Worm (Caenorhabditis elegans) whole organism, early embryonic: ENCODE data around the gene rbmx-2.

Experiments used
- B0310.2 ChIP-seq: sonication (generic microtip); optimal IDR thresholded peaks from 2 replicates; lab custom pipeline; 2016; ENCODE audit warnings: mild to moderate bottlenecking, missing genetic modification characterization, missing compliant biosample characterization
- F13C5.2 ChIP-seq: sonication (generic microtip); optimal IDR thresholded peaks from 2 replicates; lab custom pipeline; 2017; ENCODE audit warnings: mild to moderate bottlenecking, missing genetic modification characterization, inconsistent platforms, missing compliant biosample characterization
- aly-1 ChIP-seq: sonication (generic microtip); optimal IDR thresholded peaks from 2 replicates; lab custom pipeline; 2016; ENCODE audit warnings: missing genetic modification characterization, missing compliant biosample characterization
- ama-1 ChIP-seq: fragments of 150-350 bp; optimal IDR thresholded peaks from 2 replicates; lab custom pipeline; 2014
- ceh-13 ChIP-seq: fragments of 200-800 bp; sonication (Bioruptor generic); optimal IDR thresholded peaks from 2 replicates; lab custom pipeline; 2018; ENCODE audit warnings: mild to moderate bottlenecking, missing genetic modification characterization, missing compliant biosample characterization
- ceh-36 ChIP-seq: sonication (generic microtip); optimal IDR thresholded peaks from 2 replicates; lab custom pipeline; 2016; ENCODE audit warnings: missing genetic modification characterization, inconsistent platforms, missing compliant biosample characterization
- ets-7 ChIP-seq: sonication (generic microtip); optimal IDR thresholded peaks from 2 replicates; lab custom pipeline; 2016; ENCODE audit warnings: missing genotype, missing genetic modification characterization, missing compliant biosample characterization
- flt-1 ChIP-seq: fragments of 200-800 bp; sonication (Bioruptor generic); IDR thresholded peaks from 2 replicates; pipeline ENCODE4 v1.3.6; 2022; ENCODE audit warnings: missing genetic modification characterization, missing compliant biosample characterization
- hmbx-1 ChIP-seq: sonication (generic microtip); optimal IDR thresholded peaks from 2 replicates; lab custom pipeline; 2016; ENCODE audit warnings: mild to moderate bottlenecking, missing genetic modification characterization, missing compliant biosample characterization
- hmg-4 ChIP-seq: fragments of 200-800 bp; sonication (Bioruptor generic); optimal IDR thresholded peaks from 2 replicates; lab custom pipeline; 2018; ENCODE audit warnings: mild to moderate bottlenecking, missing genetic modification characterization, missing compliant biosample characterization
- hnd-1 ChIP-seq: sonication (generic microtip); optimal IDR thresholded peaks from 2 replicates; lab custom pipeline; 2016; ENCODE audit warnings: missing genetic modification characterization, missing compliant biosample characterization
- pes-1 ChIP-seq: fragments of 200-800 bp; sonication (Bioruptor generic); IDR thresholded peaks from 2 replicates; pipeline ENCODE4 v1.3.6; 2022; ENCODE audit warnings: missing genetic modification reagents, missing genetic modification characterization, missing compliant biosample characterization
- scrt-1 ChIP-seq: fragments of 200-800 bp; sonication (Bioruptor generic); IDR thresholded peaks from 2 replicates; pipeline ENCODE4 v1.3.6; 2022; ENCODE audit warnings: missing genetic modification characterization, missing compliant biosample characterization
- sea-1 ChIP-seq: fragments of 200-800 bp; sonication (Bioruptor generic); conservative IDR thresholded peaks from 2 replicates; pipeline ENCODE4 v1.3.6; 2022; ENCODE audit warnings: missing genetic modification characterization, missing compliant biosample characterization
- tbx-11 ChIP-seq: fragments of 200-800 bp; sonication (Bioruptor generic); IDR thresholded peaks from 2 replicates; pipeline ENCODE4 v1.3.6; 2022; ENCODE audit warnings: missing genetic modification characterization, missing compliant biosample characterization
- tbx-37 ChIP-seq: fragments of 200-800 bp; sonication (Bioruptor generic); conservative IDR thresholded peaks from 2 replicates; pipeline ENCODE4 v1.3.6; 2022; ENCODE audit warnings: missing genetic modification reagents, missing genetic modification characterization, missing compliant biosample characterization
- tra-4 ChIP-seq: sonication (generic microtip); optimal IDR thresholded peaks from 2 replicates; lab custom pipeline; 2017; ENCODE audit warnings: missing genetic modification characterization, missing compliant biosample characterization

The rbmx-2 gene

DNA sequence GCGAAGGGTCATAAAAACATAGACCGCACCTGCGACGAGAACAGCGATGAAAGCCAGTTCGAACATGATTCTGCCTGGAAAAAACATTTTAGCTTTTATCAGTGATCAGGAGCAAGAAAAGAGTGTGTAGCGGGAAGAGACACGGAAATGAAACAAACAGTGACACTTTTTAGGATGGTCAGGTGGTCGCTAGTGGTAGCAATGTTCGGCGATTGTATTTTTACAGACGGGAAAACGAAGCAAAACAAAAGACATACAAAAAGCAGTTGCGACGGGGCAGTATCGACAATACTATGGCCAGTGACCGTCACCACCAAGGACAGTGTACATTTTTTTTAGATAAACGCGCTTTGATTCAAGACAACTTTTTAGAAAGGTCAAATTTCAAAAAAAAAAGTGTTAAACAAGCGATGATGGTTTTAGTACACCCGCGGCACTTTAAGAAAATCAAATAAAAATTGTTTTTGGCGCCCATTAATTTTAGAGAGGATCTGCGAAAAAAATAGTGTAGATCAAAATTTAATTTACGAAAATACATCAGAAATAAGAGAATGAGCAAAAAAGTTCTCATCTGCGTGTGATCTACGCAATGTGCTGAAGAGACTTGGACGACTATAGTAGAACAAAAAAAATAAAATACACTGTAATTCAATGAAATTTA is 38.8 kb upstream of the rbmx-2 start, which contains the start of gene T24H7.9:
T24H7.9 (minus strand) TSS at position 74 of the 661 bp plus-strand sequence.
- TF ChIP-seq sea-1 (GFP tag; lab: Robert Waterston, UW): no peak

DNA sequence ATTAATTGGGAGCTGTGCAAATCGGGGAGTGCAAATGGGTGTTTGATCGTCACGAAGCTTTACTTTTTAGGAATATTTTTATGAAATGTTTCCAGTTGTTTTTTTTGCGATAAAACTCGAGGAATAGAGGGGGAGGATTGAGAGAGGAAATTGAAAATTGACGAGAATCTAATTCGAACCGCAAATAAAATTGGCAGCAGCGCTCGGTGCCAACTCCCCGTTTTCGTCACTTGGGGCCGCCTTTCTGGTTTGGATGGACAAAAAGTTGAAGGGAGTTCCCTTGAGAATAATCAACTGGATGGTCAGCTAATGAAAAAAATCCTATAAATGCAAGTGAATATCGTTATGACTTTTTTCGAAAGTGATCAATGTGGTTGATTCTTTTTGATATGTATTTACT is 33.4 kb upstream of the rbmx-2 start:
- TF ChIP-seq sea-1 (GFP tag; lab: Robert Waterston, UW): no peak
- TF ChIP-seq hmg-4: no peak
- no peak for TF ChIP-seq ceh-13

ce11 chrII:6226995-6227394 is 30.2 kb upstream of the rbmx-2 start, which contains the start of gene srsy-2:
TSS of gene srsy-2 (minus strand) at chrII:6227095.
- TF ChIP-seq hmbx-1 (no peak), scrt-1 (GFP tag; lab: Robert Waterston, UW) (no peak), ceh-36 (tag; lab: Kevin White, UChicago) (no peak), aly-1 (tag; lab: Kevin White, UChicago) (no peak), ets-7 (no peak), F13C5.2 (tag; lab: Kevin White, UChicago) (no peak), flt-1 (GFP tag; lab: Robert Waterston, UW) (no peak), hnd-1 (tag; lab: Kevin White, UChicago) (no peak), tbx-37 (GFP tag; lab: Robert Waterston, UW) (no peak), B0310.2 (tag; lab: Kevin White, UChicago) (no peak), ama-1 (lab: Kevin White, UChicago) (no peak), hmg-4 (no peak), tbx-11 (GFP tag; lab: Robert Waterston, UW) (no peak), tra-4 (no peak), ceh-13 (no peak), sea-1 (GFP tag; lab: Robert Waterston, UW) (no peak), pes-1 (no peak)

ce11 chrII:6223755-6224154 is 27.0 kb upstream of the rbmx-2 start:
- TF ChIP-seq aly-1 (tag; lab: Kevin White, UChicago) (no peak), ceh-13 (no peak), hmg-4 (no peak), scrt-1 (GFP tag; lab: Robert Waterston, UW) (no peak), hnd-1 (tag; lab: Kevin White, UChicago) (no peak), hmbx-1 (no peak)

- no peak for TF ChIP-seq scrt-1 (GFP tag; lab: Robert Waterston, UW)
Measured at ce11 chrII:6222558-6222957, 25.8 kb upstream of the rbmx-2 start, which contains the start of gene C30B5.6. TSS of gene C30B5.6 (minus strand) at chrII:6222658.

DNA sequence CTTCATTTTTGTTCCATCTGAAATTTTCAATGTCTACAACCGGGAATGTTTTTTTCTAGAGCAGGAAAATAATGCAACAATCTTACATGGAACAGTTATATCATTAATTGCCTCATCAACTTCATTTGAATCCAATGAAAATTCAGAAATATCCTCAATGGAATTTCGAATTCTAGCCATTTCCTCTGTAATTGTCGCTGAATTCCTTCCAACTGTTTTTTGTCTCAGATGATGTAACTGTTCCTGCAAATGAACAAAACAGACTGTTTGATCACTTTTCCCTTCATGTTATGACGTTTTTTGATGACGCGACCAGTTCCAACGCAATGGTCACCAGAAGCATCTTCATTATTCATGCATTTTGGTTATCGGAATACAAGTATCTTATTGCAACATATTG is 24.7 kb upstream of the rbmx-2 start:
- TF ChIP-seq aly-1 (tag; lab: Kevin White, UChicago) (no peak), sea-1 (GFP tag; lab: Robert Waterston, UW) (no peak), hnd-1 (tag; lab: Kevin White, UChicago) (no peak), pes-1 (no peak), tbx-11 (GFP tag; lab: Robert Waterston, UW) (no peak), ceh-13 (no peak), hmbx-1 (no peak), ets-7 (no peak), scrt-1 (GFP tag; lab: Robert Waterston, UW) (no peak), flt-1 (GFP tag; lab: Robert Waterston, UW) (no peak), tra-4 (no peak), hmg-4 (no peak)

- TF ChIP-seq hmbx-1: no peak
- TF ChIP-seq F13C5.2 (tag; lab: Kevin White, UChicago): no peak
- TF ChIP-seq tbx-11 (GFP tag; lab: Robert Waterston, UW): no peak
- no peak for TF ChIP-seq ceh-36 (tag; lab: Kevin White, UChicago)
- no peak for TF ChIP-seq aly-1 (tag; lab: Kevin White, UChicago)
- TF ChIP-seq sea-1 (GFP tag; lab: Robert Waterston, UW): no peak
- TF ChIP-seq tbx-37 (GFP tag; lab: Robert Waterston, UW): no peak
Measured at ce11 chrII:6219346-6219745, 22.6 kb upstream of the rbmx-2 start, which contains the start of gene mks-2. TSS of gene mks-2 (minus strand) at chrII:6219446.

- TF ChIP-seq ets-7: no peak
- no peak for TF ChIP-seq hnd-1 (tag; lab: Kevin White, UChicago)
- no peak for TF ChIP-seq pes-1
Measured at ce11 chrII:6208116-6208515, 11.4 kb upstream of the rbmx-2 start, which contains the start of gene daf-37. TSS of gene daf-37 (minus strand) at chrII:6208216.

ce11 chrII:6207252-6207651 is 10.5 kb upstream of the rbmx-2 start:
- TF ChIP-seq hmbx-1 (no peak), tbx-37 (GFP tag; lab: Robert Waterston, UW) (no peak), scrt-1 (GFP tag; lab: Robert Waterston, UW) (no peak), sea-1 (GFP tag; lab: Robert Waterston, UW) (no peak)
